Worm (Caenorhabditis elegans) whole organism, L4/young adult: ENCODE measurements around the gene T04F8.7.

Experiments
- W03F9.2 ChIP-seq: fragments of 150-350 bp; optimal IDR thresholded peaks from 2 replicates; lab custom pipeline; 2014; ENCODE audit warnings: missing biosample characterization, missing genetic modification characterization
- him-1 ChIP-seq: sonication (generic microtip); optimal IDR thresholded peaks from 2 replicates; lab custom pipeline; 2016; ENCODE audit warnings: missing genotype, missing genetic modification reagents, missing genetic modification characterization, missing compliant biosample characterization

DNA sequence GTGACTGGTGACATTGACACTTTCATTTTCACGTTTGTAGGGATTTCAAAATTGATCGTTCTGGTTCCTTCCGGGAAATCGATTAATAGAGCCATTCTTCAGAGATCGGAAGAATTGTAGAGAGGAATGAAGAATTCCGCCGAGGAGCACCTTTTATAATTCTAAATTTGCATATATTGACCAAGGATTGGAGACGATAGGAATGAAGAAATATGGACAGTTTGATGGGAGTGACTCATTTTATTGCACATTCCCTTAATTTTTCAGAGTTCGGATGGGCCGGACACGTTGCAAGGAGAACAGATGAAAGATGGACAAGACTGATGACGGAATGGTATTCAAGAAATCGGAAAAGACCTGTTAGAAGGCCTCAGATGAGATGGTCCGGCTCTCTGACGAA is 19.5 kb upstream of the T04F8.7 start, which contains the start of gene C44C10.15:
- TF ChIP-seq W03F9.2 (tag; lab: Kevin White, UChicago) (no peak), him-1 (tag; lab: Kevin White, UChicago) (no peak)
